Worm (Caenorhabditis elegans) whole organism, late embryonic: ENCODE results near the gene srab-7.

Experiments used
- ahr-1 ChIP-seq: sonication (generic microtip); optimal IDR thresholded peaks from 2 replicates; lab custom pipeline; 2016; ENCODE audit warnings: missing genetic modification characterization, missing compliant biosample characterization
- ceh-30 ChIP-seq: fragments of 150-350 bp; optimal IDR thresholded peaks from 2 replicates; lab custom pipeline; 2014; ENCODE audit warnings: missing biosample characterization, missing genetic modification characterization
- ceh-6 ChIP-seq: fragments of 200-800 bp; sonication (Bioruptor generic); optimal IDR thresholded peaks from 2 replicates; lab custom pipeline; 2018; ENCODE audit warnings: mild to moderate bottlenecking, missing genetic modification characterization, missing compliant biosample characterization
- dmd-4 ChIP-seq: sonication (generic microtip); optimal IDR thresholded peaks from 2 replicates; lab custom pipeline; 2016; ENCODE audit warnings: borderline replicate concordance, missing genetic modification characterization, missing compliant biosample characterization
- dve-1 ChIP-seq: sonication (generic microtip); optimal IDR thresholded peaks from 2 replicates; lab custom pipeline; 2017; ENCODE audit warnings: antibody characterized with exemption, mild to moderate bottlenecking, missing genetic modification characterization, missing compliant biosample characterization
- hlh-6 ChIP-seq: sonication (generic microtip); optimal IDR thresholded peaks from 2 replicates; lab custom pipeline; 2016; ENCODE audit warnings: missing genotype, missing genetic modification characterization, missing compliant biosample characterization
- pag-3 ChIP-seq: sonication (generic microtip); optimal IDR thresholded peaks from 2 replicates; lab custom pipeline; 2016; ENCODE audit warnings: missing compliant biosample characterization, missing genetic modification characterization, borderline replicate concordance

- TF ChIP-seq pag-3 (tag; lab: Kevin White, UChicago) (no peak), ceh-30 (tag; lab: Kevin White, UChicago) (no peak), ahr-1 (tag; lab: Kevin White, UChicago) (no peak), hlh-6 (tag; lab: Kevin White, UChicago) (no peak), ceh-6 (no peak), dmd-4 (no peak), dve-1 (tag; lab: Kevin White, UChicago) (no peak)
These were observed 16.5 kb downstream of the srab-7 start, which contains the start of the genes irld-3 and F02C9.1 for ce11 chrV:3138488-3138887.
